Worm (Caenorhabditis elegans) whole organism, L3 larva: ENCODE measurements around the gene rab-39.

ENCODE experiments used
- aly-2 ChIP-seq: fragments of 150-350 bp; optimal IDR thresholded peaks from 2 replicates; lab custom pipeline; 2014; ENCODE audit warnings: missing biosample characterization, missing genetic modification characterization
- ama-1 ChIP-seq: fragments of 150-350 bp; optimal IDR thresholded peaks from 2 replicates; lab custom pipeline; 2018
- ceh-9 ChIP-seq: sonication (generic microtip); optimal IDR thresholded peaks from 2 replicates; lab custom pipeline; 2018; ENCODE audit warnings: missing biosample characterization, missing genetic modification characterization
- egl-27 ChIP-seq: sonication (generic microtip); optimal IDR thresholded peaks from 4 replicates; lab custom pipeline; 2017; ENCODE audit warnings: missing biosample characterization, missing genetic modification reagents, missing genetic modification characterization
- egl-5 ChIP-seq: fragments of 150-350 bp; optimal IDR thresholded peaks from 2 replicates; lab custom pipeline; 2017; ENCODE audit warnings: missing biosample characterization, missing genetic modification reagents, missing genetic modification characterization, inconsistent platforms
- elt-3 ChIP-seq, 3 experiments: fragments of 150-350 bp in 1 of 3; sonication (generic microtip) in 2 of 3; optimal IDR thresholded peaks; 2 replicates in 2 of 3; 4 replicates in 1 of 3; lab custom pipeline; 2014 to 2017; ENCODE audit warnings: missing biosample characterization in 3 of 3, missing genetic modification characterization in 3 of 3
- fkh-10 ChIP-seq: sonication (generic microtip); optimal IDR thresholded peaks from 2 replicates; lab custom pipeline; 2017; ENCODE audit warnings: missing biosample characterization, missing genetic modification reagents, missing genetic modification characterization
- hmg-11 ChIP-seq: sonication (generic microtip); optimal IDR thresholded peaks from 2 replicates; lab custom pipeline; 2016; ENCODE audit warnings: missing genetic modification characterization, missing compliant biosample characterization
- lin-15B ChIP-seq: fragments of 150-350 bp; optimal IDR thresholded peaks from 2 replicates; lab custom pipeline; 2014; ENCODE audit warnings: missing biosample characterization, missing genetic modification characterization
- nhr-25 ChIP-seq: sonication (generic microtip); optimal IDR thresholded peaks from 2 replicates; lab custom pipeline; 2017; ENCODE audit warnings: missing biosample characterization, missing genetic modification characterization
- nhr-76 ChIP-seq: fragments of 150-350 bp; sonication (generic microtip); optimal IDR thresholded peaks from 5 replicates; lab custom pipeline; 2014; ENCODE audit warnings: missing biosample characterization, missing genetic modification characterization
- skn-1 ChIP-seq: fragments of 150-350 bp; optimal IDR thresholded peaks from 2 replicates; lab custom pipeline; 2014; ENCODE audit warnings: missing biosample characterization, missing genetic modification characterization
- unc-39 ChIP-seq: sonication (generic microtip); optimal IDR thresholded peaks from 4 replicates; lab custom pipeline; 2017; ENCODE audit warnings: missing biosample characterization, missing genetic modification characterization
- ztf-11 ChIP-seq: fragments of 150-350 bp; optimal IDR thresholded peaks from 2 replicates; lab custom pipeline; 2014; ENCODE audit warnings: missing biosample characterization, missing genetic modification characterization

ce11 chrII:9304849-9305248 lies 17.9 kb downstream of the rab-39 start:
- TF ChIP-seq ama-1 (no peak), lin-15B (tag; lab: Kevin White, UChicago) (no peak), egl-5 (tag; lab: Kevin White, UChicago) (no peak), unc-39 (tag; lab: Kevin White, UChicago) (no peak), ceh-9 (no peak), nhr-76 (no peak), aly-2 (tag; lab: Kevin White, UChicago) (no peak), ztf-11 (tag; lab: Kevin White, UChicago) (no peak), fkh-10 (GFP tag; lab: Kevin White, UChicago) (no peak), skn-1 (tag; lab: Kevin White, UChicago) (no peak), hmg-11 (tag; lab: Kevin White, UChicago) (no peak), nhr-25 (tag; lab: Kevin White, UChicago) (no peak), elt-3 (tag; optimal IDR thresholded peaks at IDR 0.05; lab: Kevin White, UChicago) (no peak), egl-27 (tag; lab: Kevin White, UChicago) (no peak)
